Worm (Caenorhabditis elegans) whole organism, L4 larva: ENCODE results near the gene C14A4.12.

ENCODE experiments used
- F37D6.2 ChIP-seq: sonication (generic microtip); optimal IDR thresholded peaks from 2 replicates; lab custom pipeline; 2016; ENCODE audit warnings: mild to moderate bottlenecking, missing genetic modification characterization, missing compliant biosample characterization
- F44E2.7 ChIP-seq: fragments of 200-800 bp; sonication (Bioruptor generic); IDR thresholded peaks from 2 replicates; pipeline ENCODE4 v2.1.2; 2022; ENCODE audit warnings: missing genetic modification characterization, missing compliant biosample characterization
- Y5F2A.4 ChIP-seq: fragments of 200-800 bp; sonication (Bioruptor generic); optimal IDR thresholded peaks from 2 replicates; lab custom pipeline; 2018; ENCODE audit warnings: mild to moderate bottlenecking, missing genetic modification characterization, missing compliant biosample characterization
- ZK546.5 ChIP-seq, 2 experiments: sonication (generic microtip); optimal IDR thresholded peaks; 2 replicates each; lab custom pipeline; 2017; ENCODE audit warnings: missing biosample characterization in 2 of 2, missing genetic modification characterization in 2 of 2
- aha-1 ChIP-seq: fragments of 150-350 bp; peaks from one replicate; lab custom pipeline; 2014; ENCODE audit warnings: missing biosample characterization, missing genetic modification characterization
- ama-1 ChIP-seq: fragments of 150-350 bp; optimal IDR thresholded peaks from 2 replicates; lab custom pipeline; 2014; ENCODE audit warnings: inconsistent platforms, mixed read lengths
- ceh-20 ChIP-seq: fragments of 200-800 bp; sonication (Bioruptor generic); IDR thresholded peaks from 2 replicates; pipeline ENCODE4 v1.3.6; 2022; ENCODE audit warnings: missing genetic modification reagents, missing genetic modification characterization, missing compliant biosample characterization
- ceh-82 ChIP-seq: sonication (generic microtip); optimal IDR thresholded peaks from 2 replicates; lab custom pipeline; 2017; ENCODE audit warnings: missing biosample characterization, missing genetic modification characterization
- ces-1 ChIP-seq: fragments of 150-350 bp; sonication (generic microtip); optimal IDR thresholded peaks from 4 replicates; lab custom pipeline; 2014; ENCODE audit warnings: missing biosample characterization, missing genetic modification reagents, missing genetic modification characterization
- daf-12 ChIP-seq: fragments of 150-350 bp; optimal IDR thresholded peaks from 2 replicates; lab custom pipeline; 2014; ENCODE audit warnings: missing biosample characterization, missing genetic modification reagents, missing genetic modification characterization
- daf-16 ChIP-seq, 3 experiments: sonication (generic microtip); optimal IDR thresholded peaks; 2 replicates each; lab custom pipeline; 2016 to 2017; ENCODE audit warnings: missing genetic modification characterization in 3 of 3, missing genetic modification reagents in 3 of 3, mild to moderate bottlenecking in 2 of 3, missing compliant biosample characterization in 2 of 3, missing biosample characterization in 1 of 3, moderate library complexity in 1 of 3
- dmd-6 ChIP-seq: fragments of 200-800 bp; sonication (Bioruptor generic); IDR thresholded peaks from 2 replicates; pipeline ENCODE4 v1.3.6; 2022; ENCODE audit warnings: missing genetic modification reagents, missing genetic modification characterization, missing compliant biosample characterization
- dve-1 ChIP-seq: sonication (generic microtip); optimal IDR thresholded peaks from 2 replicates; lab custom pipeline; 2017; ENCODE audit warnings: antibody characterized with exemption, mild to moderate bottlenecking, missing genetic modification characterization, missing compliant biosample characterization; ENCODE audit not compliant: insufficient read depth
- egl-27 ChIP-seq: sonication (generic microtip); optimal IDR thresholded peaks from 3 replicates; lab custom pipeline; 2017; ENCODE audit warnings: missing biosample characterization, missing genetic modification reagents, missing genetic modification characterization
- egl-43 ChIP-seq: fragments of 200-800 bp; sonication (Bioruptor generic); IDR thresholded peaks from 2 replicates; pipeline ENCODE4 v1.3.6; 2022; ENCODE audit warnings: missing genetic modification reagents, missing genetic modification characterization, missing compliant biosample characterization
- hlh-11 ChIP-seq: fragments of 200-800 bp; sonication (Bioruptor generic); optimal IDR thresholded peaks from 2 replicates; lab custom pipeline; 2018; ENCODE audit warnings: mild to moderate bottlenecking, missing genetic modification characterization, missing compliant biosample characterization
- hmg-1.1 ChIP-seq: fragments of 200-800 bp; sonication (Bioruptor generic); IDR thresholded peaks from 2 replicates; pipeline ENCODE4 v1.3.6; 2022; ENCODE audit warnings: missing genetic modification reagents, missing genetic modification characterization, missing compliant biosample characterization
- lin-1 ChIP-seq: fragments of 200-800 bp; sonication (Bioruptor generic); IDR thresholded peaks from 2 replicates; pipeline ENCODE4 v1.3.6; 2022; ENCODE audit warnings: missing genetic modification reagents, missing genetic modification characterization, missing compliant biosample characterization
- lin-39 ChIP-seq: fragments of 150-350 bp; optimal IDR thresholded peaks from 2 replicates; lab custom pipeline; 2014; ENCODE audit warnings: missing biosample characterization, missing genetic modification reagents, missing genetic modification characterization
- mdl-1 ChIP-seq, 2 experiments: fragments of 150-350 bp in 1 of 2; sonication (generic microtip) in 1 of 2; optimal IDR thresholded peaks; 2 replicates each; lab custom pipeline; 2014 to 2017; ENCODE audit warnings: missing biosample characterization in 2 of 2, missing genetic modification characterization in 2 of 2
- mes-2 ChIP-seq: sonication (generic microtip); optimal IDR thresholded peaks from 2 replicates; lab custom pipeline; 2016; ENCODE audit warnings: missing genotype, mild to moderate bottlenecking, missing genetic modification characterization, missing compliant biosample characterization; ENCODE audit not compliant: poor library complexity, severe bottlenecking
- mxl-2 ChIP-seq: fragments of 200-800 bp; sonication (Bioruptor generic); conservative IDR thresholded peaks from 2 replicates; pipeline ENCODE4 v1.3.6; 2022; ENCODE audit warnings: missing genetic modification reagents, missing genetic modification characterization, missing compliant biosample characterization
- nhr-111 ChIP-seq: fragments of 200-800 bp; sonication (Bioruptor generic); optimal IDR thresholded peaks from 2 replicates; lab custom pipeline; 2018; ENCODE audit warnings: mild to moderate bottlenecking, missing genetic modification characterization, missing compliant biosample characterization
- nhr-25 ChIP-seq: sonication (generic microtip); optimal IDR thresholded peaks from 2 replicates; lab custom pipeline; 2017; ENCODE audit warnings: missing genetic modification characterization, mild to moderate bottlenecking, missing compliant biosample characterization, antibody characterized with exemption, moderate library complexity, borderline replicate concordance; ENCODE audit not compliant: insufficient read depth
- nhr-28 ChIP-seq: fragments of 150-350 bp; optimal IDR thresholded peaks from 2 replicates; lab custom pipeline; 2014; ENCODE audit warnings: missing biosample characterization, missing genetic modification characterization
- nhr-41 ChIP-seq: fragments of 200-800 bp; sonication (Bioruptor generic); IDR thresholded peaks from 2 replicates; pipeline ENCODE4 v1.3.6; 2022; ENCODE audit warnings: missing genetic modification reagents, missing genetic modification characterization, missing compliant biosample characterization
- nhr-42 ChIP-seq: fragments of 200-800 bp; sonication (Bioruptor generic); IDR thresholded peaks from 2 replicates; pipeline ENCODE4 v1.3.6; 2022; ENCODE audit warnings: missing genetic modification characterization, missing compliant biosample characterization
- nhr-76 ChIP-seq: fragments of 150-350 bp; optimal IDR thresholded peaks from 2 replicates; lab custom pipeline; 2014; ENCODE audit warnings: missing biosample characterization, missing genetic modification characterization
- pqm-1 ChIP-seq: sonication (generic microtip); optimal IDR thresholded peaks from 2 replicates; lab custom pipeline; 2017; ENCODE audit warnings: missing biosample characterization, missing genetic modification characterization
- saeg-2 ChIP-seq: fragments of 200-800 bp; sonication (Bioruptor generic); IDR thresholded peaks from 2 replicates; pipeline ENCODE4 v1.3.6; 2022; ENCODE audit warnings: missing genetic modification reagents, missing genetic modification characterization, missing compliant biosample characterization
- spr-3 ChIP-seq: fragments of 200-800 bp; sonication (Bioruptor generic); optimal IDR thresholded peaks from 2 replicates; lab custom pipeline; 2018; ENCODE audit warnings: mild to moderate bottlenecking, missing genetic modification characterization, missing compliant biosample characterization
- tag-97 ChIP-seq: fragments of 200-800 bp; sonication (Bioruptor generic); IDR thresholded peaks from 2 replicates; pipeline ENCODE4 v1.3.6; 2022; ENCODE audit warnings: missing genetic modification characterization, missing compliant biosample characterization
- unc-130 ChIP-seq: sonication (generic microtip); optimal IDR thresholded peaks from 2 replicates; lab custom pipeline; 2016; ENCODE audit warnings: missing genetic modification reagents, missing genetic modification characterization, missing compliant biosample characterization
- unc-62 ChIP-seq, 3 experiments: fragments of 150-350 bp in 1 of 3; sonication (generic microtip); optimal IDR thresholded peaks in 2 of 3; peaks in 1 of 3; 1 replicate in 1 of 3; 2 replicates in 2 of 3; lab custom pipeline; 2014 to 2017; ENCODE audit warnings: missing biosample characterization in 3 of 3, missing genetic modification characterization in 3 of 3, missing genetic modification reagents in 3 of 3, missing genotype in 1 of 3
- zag-1 ChIP-seq: fragments of 150-350 bp; optimal IDR thresholded peaks from 2 replicates; lab custom pipeline; 2014; ENCODE audit warnings: missing biosample characterization, missing genetic modification characterization
- ztf-7 ChIP-seq: fragments of 150-350 bp; optimal IDR thresholded peaks from 2 replicates; lab custom pipeline; 2014; ENCODE audit warnings: missing biosample characterization, missing genetic modification characterization

C14A4.12 gene

DNA sequence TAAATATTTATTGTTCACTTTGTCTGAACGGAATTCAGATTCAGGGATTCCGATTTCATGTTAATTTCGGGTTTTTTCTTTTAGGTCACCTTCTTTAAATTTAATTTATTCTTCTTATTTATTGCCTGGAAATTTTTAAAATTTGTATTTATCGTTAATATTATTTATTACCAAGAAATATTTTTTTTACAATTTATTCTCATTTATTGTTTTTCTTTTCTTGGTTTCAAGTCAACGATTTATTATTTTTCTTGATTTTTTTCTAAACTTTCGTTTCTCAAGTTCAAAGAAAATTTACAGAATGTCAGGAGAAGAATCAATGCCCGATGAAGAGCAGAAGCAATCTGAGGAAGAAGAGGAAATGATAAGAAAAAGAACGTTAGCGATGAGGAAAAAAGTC, 25.1 kb upstream of the C14A4.12 start, which contains the start of gene crn-3 (continued):
- TF ChIP-seq F37D6.2 (tag; lab: Kevin White, UChicago) (no peak), lin-1 (GFP tag; lab: Robert Waterston, UW) (no peak)
- TF ChIP-seq, all 104 proteins: peak for 0

DNA sequence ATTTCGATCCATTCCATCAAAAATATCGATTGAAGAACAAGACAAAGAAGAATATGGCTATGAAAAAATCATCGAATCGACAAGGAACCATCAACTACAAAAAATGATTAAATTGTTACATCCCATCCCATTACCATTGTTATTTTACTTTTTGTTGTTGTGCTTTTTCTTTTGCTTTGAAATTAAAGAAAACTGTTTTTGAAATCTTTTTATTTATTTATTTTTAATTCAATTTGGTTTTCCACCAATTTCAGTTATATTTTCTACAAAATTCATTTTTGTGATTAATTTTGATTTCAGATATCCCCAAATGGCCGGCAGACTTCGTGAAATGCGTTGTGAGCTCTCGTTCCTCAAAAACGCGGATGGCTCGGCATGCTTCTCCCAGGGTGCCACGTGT, 20.4 kb upstream of the C14A4.12 start, which contains the start of gene crn-5:
crn-5 (plus strand) TSS at position 301 of the 400 bp plus-strand sequence.
- TF ChIP-seq unc-130 (GFP tag; lab: Kevin White, UChicago) (no peak), Y5F2A.4 (no peak), F44E2.7 (no peak), nhr-41 (GFP tag; lab: Robert Waterston, UW) (no peak), saeg-2 (GFP tag; lab: Robert Waterston, UW) (no peak), egl-27 (tag; lab: Kevin White, UChicago) (no peak)
- TF ChIP-seq, all 104 proteins: peak for 0

DNA sequence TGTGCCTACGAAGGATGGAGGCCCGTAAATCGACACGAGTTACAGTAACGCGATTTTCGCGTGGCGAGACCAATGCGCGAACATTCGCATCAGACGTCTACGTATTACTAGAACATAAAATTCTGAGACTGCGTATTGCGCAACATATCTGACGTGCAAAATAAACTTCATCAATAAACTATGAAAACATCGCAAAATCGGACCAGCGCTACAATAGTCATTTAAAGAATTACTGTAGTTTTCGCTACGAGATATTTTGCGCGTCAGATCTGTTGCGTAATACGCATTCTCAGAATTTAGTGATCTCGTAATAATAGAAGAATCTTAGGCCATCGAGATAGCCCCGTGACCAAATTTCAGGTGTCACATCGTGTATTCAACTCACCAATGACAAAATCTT, 18.5 kb upstream of the C14A4.12 start:
- TF ChIP-seq unc-62 (GFP tag; optimal IDR thresholded peaks at IDR 0.05 in 1 of 2; lab: Kevin White, UChicago) (no peak), unc-62 (tag; optimal IDR thresholded peaks at IDR 0.05; lab: Kevin White, UChicago) (no peak), ceh-20 (GFP tag; lab: Robert Waterston, UW) (no peak), pqm-1 (no peak), daf-12 (no peak), ztf-7 (tag; lab: Kevin White, UChicago) (no peak), mdl-1 (tag; optimal IDR thresholded peaks at IDR 0.05; lab: Kevin White, UChicago) (no peak), nhr-42 (GFP tag; lab: Robert Waterston, UW) (no peak), ZK546.5 (tag; optimal IDR thresholded peaks at IDR 0.05; lab: Kevin White, UChicago) (no peak), aha-1 (tag; lab: Kevin White, UChicago) (no peak), spr-3 (no peak)

DNA sequence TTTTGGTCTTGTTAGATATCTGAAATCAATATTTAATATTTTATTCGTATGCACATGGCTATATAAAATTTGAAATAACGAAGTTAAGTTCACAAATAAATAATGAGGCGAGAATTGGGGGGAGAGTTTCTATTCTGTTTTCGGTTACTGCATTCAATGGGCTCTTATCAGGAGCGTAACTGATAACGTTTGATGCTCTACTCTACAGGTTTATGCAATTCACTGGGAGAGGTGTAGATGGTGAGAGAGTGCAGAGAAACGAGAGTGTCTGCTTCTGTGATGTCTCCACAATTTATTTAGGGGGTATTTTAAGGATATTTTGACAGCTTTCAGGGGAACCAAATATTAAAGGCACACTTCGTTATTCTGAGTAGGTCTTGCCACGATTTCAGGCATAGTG, 18.1 kb upstream of the C14A4.12 start, which contains the start of gene C14A4.6:
C14A4.6 (minus strand) TSS at position 19 of the 400 bp plus-strand sequence.
- TF ChIP-seq nhr-25 (no peak), lin-39 (tag; lab: Kevin White, UChicago) (no peak), nhr-28 (tag; lab: Kevin White, UChicago) (peak; percentile 81), ceh-82 (tag; lab: Kevin White, UChicago) (no peak), mes-2 (tag; lab: Kevin White, UChicago) (peak; percentile 35), hlh-11 (tag; lab: Kevin White, UChicago) (peak; percentile 43), dmd-6 (GFP tag; lab: Robert Waterston, UW) (peak; percentile 47; the same call in 1 of the 2 replicates), lin-1 (GFP tag; lab: Robert Waterston, UW) (no peak; the same call in 1 of the 2 replicates), pqm-1 (peak; percentile 88), ces-1 (GFP tag; lab: Kevin White, UChicago) (no peak), tag-97 (no peak), zag-1 (tag; lab: Kevin White, UChicago) (no peak), daf-16 (GFP tag; optimal IDR thresholded peaks at IDR 0.05; lab: Kevin White, UChicago) (no peak), daf-16 (tag; optimal IDR thresholded peaks at IDR 0.05; lab: Kevin White, UChicago) (peak; percentile 76), dve-1 (tag; lab: Kevin White, UChicago) (peak; percentile 79), nhr-76 (no peak), egl-43 (GFP tag; lab: Robert Waterston, UW) (no peak)

DNA sequence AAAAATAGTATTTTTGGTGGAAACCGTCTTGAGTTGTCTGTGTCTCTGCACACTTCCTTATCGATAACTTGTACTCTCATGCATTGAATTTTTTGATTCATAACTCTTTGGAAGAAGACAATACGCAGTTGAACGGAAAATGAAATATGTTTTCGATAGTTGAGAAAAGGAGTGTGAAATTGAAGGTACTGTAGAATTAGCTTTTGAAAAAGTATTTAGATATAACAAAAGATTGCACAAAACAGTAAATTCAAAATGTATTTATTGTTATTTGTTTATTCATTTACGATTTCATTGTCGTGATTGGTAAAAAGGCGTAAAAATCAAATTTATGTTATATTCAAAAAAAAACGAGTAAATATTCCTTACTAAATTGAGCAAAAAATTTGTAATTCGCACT, 16.4 kb upstream of the C14A4.12 start, which contains the start of gene C14A4.7:
C14A4.7 (minus strand) TSS at position 101 of the 400 bp plus-strand sequence.
- TF ChIP-seq ama-1 (lab: Kevin White, UChicago): no peak
- peak; percentile 21 for TF ChIP-seq pqm-1
- no peak for TF ChIP-seq mxl-2
- no peak for TF ChIP-seq nhr-111
- TF ChIP-seq nhr-76: no peak
- no peak for TF ChIP-seq hmg-1.1 (GFP tag; lab: Robert Waterston, UW)
- TF ChIP-seq dve-1 (tag; lab: Kevin White, UChicago): peak; percentile 9
